Fruit fly (Drosophila melanogaster) whole organism, prepupa: Measurements from ENCODE around the gene Sytalpha.

Experiments used
- CG15336 ChIP-seq: fragments of 200-800 bp; sonication (Bioruptor generic); IDR thresholded peaks from 2 replicates; pipeline ENCODE4 v1.3.6; 2022; ENCODE audit warnings: missing biosample characterization, missing genetic modification characterization
- fd59A ChIP-seq: fragments of 200-800 bp; sonication (Bioruptor generic); optimal IDR thresholded peaks from 2 replicates; lab custom pipeline; 2017; ENCODE audit warnings: missing biosample characterization, mild to moderate bottlenecking, missing genetic modification characterization, missing genetic modification reagents
- fkh ChIP-seq: fragments of 200-800 bp; sonication (Bioruptor generic); optimal IDR thresholded peaks from 3 replicates; lab custom pipeline; 2017; ENCODE audit warnings: missing biosample characterization, mild to moderate bottlenecking, missing genetic modification characterization, moderate library complexity

DNA sequence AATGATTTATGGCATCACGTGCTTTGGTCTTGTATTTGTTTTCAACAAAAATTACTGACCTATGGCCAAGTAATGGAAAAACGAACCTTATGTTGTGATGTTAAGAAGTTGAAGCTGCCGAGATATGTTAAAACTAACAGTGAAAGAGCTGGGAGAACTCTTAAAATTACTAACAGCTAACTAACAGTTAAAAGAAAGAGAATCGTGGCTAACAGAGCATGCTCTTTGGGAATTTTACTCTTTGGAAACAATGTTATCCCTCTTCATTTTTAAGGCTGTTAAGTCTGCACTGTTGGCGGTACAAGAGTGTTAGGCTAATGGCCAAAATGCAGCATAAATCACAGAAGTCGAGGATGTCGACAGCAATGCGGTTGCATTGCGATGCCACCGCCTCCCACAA is 29.1 kb downstream of the Sytalpha start:
- TF ChIP-seq fkh (GFP tag; lab: Kevin White, UChicago) (no peak), fd59A (GFP tag; lab: Kevin White, UChicago) (no peak), CG15336 (GFP tag; lab: Robert Waterston, UW) (no peak)
